Worm (Caenorhabditis elegans): ENCODE results near the gene F55C12.4.

Gene F55C12.4

DNA sequence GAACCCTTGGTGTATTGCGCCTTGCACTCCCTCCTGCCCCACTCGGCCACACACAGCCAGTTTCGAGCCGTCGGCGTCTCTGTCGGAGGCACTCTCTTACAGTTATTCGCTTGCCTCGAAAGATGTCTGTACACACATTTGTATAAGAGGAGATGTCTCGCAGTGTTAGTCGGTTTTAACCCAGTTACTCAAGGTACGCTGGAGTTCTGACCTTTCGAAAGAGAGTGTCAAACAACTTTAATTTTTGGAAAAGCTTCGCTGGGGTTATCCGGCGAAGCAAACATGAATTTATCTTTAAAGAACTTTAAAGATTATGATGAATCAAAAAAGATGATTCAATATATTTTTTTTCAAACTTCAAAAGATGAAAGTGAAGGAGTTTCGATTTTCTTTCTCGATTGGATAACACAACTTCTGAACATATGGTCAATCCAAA lies 13.5 kb downstream of the F55C12.4 start (continued):
- TF ChIP-seq pha-4 (tag; optimal IDR thresholded peaks at IDR 0.05) = no peak
- peak; percentile 81 for TF ChIP-seq sox-4 (tag; optimal IDR thresholded peaks at IDR 0.05)
- peak; percentile 68 for TF ChIP-seq eyg-1 (tag; optimal IDR thresholded peaks at IDR 0.05)
- peak; percentile 46 for TF ChIP-seq ahr-1 (tag; optimal IDR thresholded peaks at IDR 0.05)
- peak; percentile 44 for TF ChIP-seq tbx-7 (tag; optimal IDR thresholded peaks at IDR 0.05)
- peak; percentile 95 for TF ChIP-seq pqm-1 (tag; optimal IDR thresholded peaks at IDR 0.05)
- peak; percentile 91 for TF ChIP-seq pax-1 (tag; optimal IDR thresholded peaks at IDR 0.05)
- peak; percentile 82 for TF ChIP-seq pha-2 (tag; optimal IDR thresholded peaks at IDR 0.05)
- peak; percentile 32 for TF ChIP-seq sox-2 (GFP tag; IDR thresholded peaks at IDR 0.05)
- TF ChIP-seq ceh-48 (tag; optimal IDR thresholded peaks at IDR 0.05) = peak; percentile 41
- TF ChIP-seq pros-1 (tag; optimal IDR thresholded peaks at IDR 0.05) = peak; percentile 87
- TF ChIP-seq syd-9 (tag; optimal IDR thresholded peaks at IDR 0.05) = peak; percentile 85
- TF ChIP-seq ref-2 (tag; optimal IDR thresholded peaks at IDR 0.05) = peak; percentile 87
- peak; percentile 72 for TF ChIP-seq fkh-6 (tag; optimal IDR thresholded peaks at IDR 0.05)
- TF ChIP-seq unc-86 (tag; optimal IDR thresholded peaks at IDR 0.05) = peak; percentile 83
- peak; percentile 69 for TF ChIP-seq K02D7.2 (tag; optimal IDR thresholded peaks at IDR 0.05)
- peak; percentile 77 for TF ChIP-seq lim-6 (tag; optimal IDR thresholded peaks at IDR 0.05)
- TF ChIP-seq T23F11.4 (GFP tag; optimal IDR thresholded peaks at IDR 0.05) = peak; percentile 87
- peak; percentile 63 for TF ChIP-seq lin-11 (tag; optimal IDR thresholded peaks at IDR 0.05)
- TF ChIP-seq ceh-22 (tag; optimal IDR thresholded peaks at IDR 0.05) = peak; percentile 65
- peak; percentile 46 for TF ChIP-seq nhr-232 (tag; optimal IDR thresholded peaks at IDR 0.05)
- TF ChIP-seq mec-3 (tag; optimal IDR thresholded peaks at IDR 0.05; ENCODE audit: borderline replicate concordance) = peak; percentile 59
- peak; percentile 96 for TF ChIP-seq tbx-2 (tag; optimal IDR thresholded peaks at IDR 0.05)
- peak; percentile 83 for TF ChIP-seq pat-9 (tag; optimal IDR thresholded peaks at IDR 0.05)
- peak; percentile 85 for TF ChIP-seq ets-4 (tag; optimal IDR thresholded peaks at IDR 0.05)
- TF ChIP-seq rnt-1 (tag; optimal IDR thresholded peaks at IDR 0.05) = peak; percentile 86
- TF ChIP-seq nfya-1 (tag; optimal IDR thresholded peaks at IDR 0.05) = peak; percentile 92
- TF ChIP-seq pag-3 (tag; optimal IDR thresholded peaks at IDR 0.05; ENCODE audit: borderline replicate concordance) = peak; percentile 70
- TF ChIP-seq ceh-6 (GFP tag; optimal IDR thresholded peaks at IDR 0.05) = peak; percentile 53
- peak; percentile 65 for TF ChIP-seq fax-1 (tag; optimal IDR thresholded peaks at IDR 0.05)
- TF ChIP-seq ceh-34 (tag; optimal IDR thresholded peaks at IDR 0.05) = peak; percentile 92
- no peak for TF ChIP-seq odd-2 (tag; optimal IDR thresholded peaks at IDR 0.05)
- TF ChIP-seq dmd-4 (tag; optimal IDR thresholded peaks at IDR 0.05; ENCODE audit: borderline replicate concordance) = peak; percentile 66

DNA sequence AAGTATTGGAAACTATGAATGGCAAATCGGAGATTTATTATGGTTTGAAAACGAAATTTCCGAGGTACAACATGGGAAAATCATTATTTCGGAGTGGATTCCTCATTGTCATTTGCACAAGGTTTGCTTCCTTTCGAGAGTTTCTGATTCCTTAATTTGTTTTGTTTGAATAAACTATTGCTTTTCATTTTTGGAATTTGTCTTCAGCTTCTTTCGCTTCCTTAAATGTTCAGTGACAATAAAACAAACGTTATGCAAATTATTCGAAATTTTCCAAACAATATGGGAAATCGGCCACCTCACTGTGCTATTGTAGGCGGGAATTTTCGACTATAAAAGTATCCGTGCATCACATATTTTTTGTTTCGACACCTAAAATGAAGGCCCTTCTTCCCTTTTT lies 16.4 kb downstream of the F55C12.4 start, which contains the start of gene nep-25:
Gene nep-25, plus strand, starts transcription at position 375 of the 400 bp plus-strand sequence.
- TF ChIP-seq ttx-3 (tag; optimal IDR thresholded peaks at IDR 0.05) = no peak
- TF ChIP-seq nfya-1 (tag; optimal IDR thresholded peaks at IDR 0.05) = no peak
- TF ChIP-seq pros-1 (tag; optimal IDR thresholded peaks at IDR 0.05) = no peak
- TF ChIP-seq nhr-232 (tag; optimal IDR thresholded peaks at IDR 0.05) = no peak
- TF ChIP-seq hlh-13 (GFP tag; optimal IDR thresholded peaks at IDR 0.05) = no peak
- no peak for TF ChIP-seq lim-6 (tag; optimal IDR thresholded peaks at IDR 0.05)
- no peak for TF ChIP-seq ceh-14 (tag; optimal IDR thresholded peaks at IDR 0.05)
- no peak for TF ChIP-seq tbx-7 (tag; optimal IDR thresholded peaks at IDR 0.05)
- TF ChIP-seq ceh-45 (GFP tag; IDR thresholded peaks at IDR 0.05) = no peak
- TF ChIP-seq npax-4 (tag; optimal IDR thresholded peaks at IDR 0.05) = no peak
- TF ChIP-seq rnt-1 (tag; optimal IDR thresholded peaks at IDR 0.05) = no peak
- TF ChIP-seq ahr-1 (tag; optimal IDR thresholded peaks at IDR 0.05) = no peak
- no peak for TF ChIP-seq fkh-10 (GFP tag; optimal IDR thresholded peaks at IDR 0.05)
- TF ChIP-seq zip-5 (tag; optimal IDR thresholded peaks at IDR 0.05) = no peak
- TF ChIP-seq unc-86 (tag; optimal IDR thresholded peaks at IDR 0.05) = no peak
- TF ChIP-seq ceh-22 (tag; optimal IDR thresholded peaks at IDR 0.05) = no peak
- TF ChIP-seq tbx-2 (tag; optimal IDR thresholded peaks at IDR 0.05) = no peak
- TF ChIP-seq eyg-1 (tag; optimal IDR thresholded peaks at IDR 0.05) = no peak
- no peak for TF ChIP-seq ceh-18 (tag; optimal IDR thresholded peaks at IDR 0.05)
- no peak for TF ChIP-seq pax-1 (tag; optimal IDR thresholded peaks at IDR 0.05)
